Worm (Caenorhabditis elegans): ENCODE measurements around the gene F53H4.4.

- TF ChIP-seq ama-1 (optimal IDR thresholded peaks at IDR 0.05) (no peak), ama-1 (GFP tag; optimal IDR thresholded peaks at IDR 0.05) (no peak), snpc-3.4 (tag; optimal IDR thresholded peaks at IDR 0.05) (no peak), T26A5.8 (tag; optimal IDR thresholded peaks at IDR 0.05) (no peak), pha-4 (tag; optimal IDR thresholded peaks at IDR 0.05) (no peak), unc-130 (GFP tag; optimal IDR thresholded peaks at IDR 0.05) (no peak), F39B2.1 (GFP tag; IDR thresholded peaks at IDR 0.05) (no peak), bed-2 (GFP tag; IDR thresholded peaks at IDR 0.05) (no peak), unc-62 (GFP tag; optimal IDR thresholded peaks at IDR 0.05) (no peak), efl-1 (GFP tag; optimal IDR thresholded peaks at IDR 0.05) (no peak), lin-35 (GFP tag; optimal IDR thresholded peaks at IDR 0.05) (no peak), akir-1 (GFP tag; optimal IDR thresholded peaks at IDR 0.05) (no peak)
Measured at ce11 chrX:15917000-15917399, 50.8 kb downstream of the F53H4.4 start, which contains the start of the genes F31B9.4 and F31B9.2.
